ENCODE assay signal across 1 fruit fly cellular context in genomic region chr3R:9047561-9048465, dm6.
TF ChIP-seq lines count a peak whose summit lies in the region.

Gene Rel, minus strand, starts transcription at chr3R:9047977.

TF ChIP-seq in whole organism, embryonic, 481 proteins besides CTCF, POLR2A, EP300 and RAD21 (continued from another document and continues in another):
- TF ChIP-seq CG13296 (GFP tag; optimal IDR thresholded peaks at IDR 0.05; lab: Kevin White, UChicago) (peak; percentile 75), Fer3 (tag; optimal IDR thresholded peaks at IDR 0.05; lab: Kevin White, UChicago) (peak; percentile 52), CG12659 (GFP tag; optimal IDR thresholded peaks at IDR 0.05; lab: Kevin White, UChicago) (peak; percentile 81), CG13624 (GFP tag; optimal IDR thresholded peaks at IDR 0.05; lab: Kevin White, UChicago) (peak; percentile 81), CG15601 (tag; optimal IDR thresholded peaks at IDR 0.05; lab: Kevin White, UChicago) (peak; percentile 77), crp (GFP tag; optimal IDR thresholded peaks at IDR 0.05; lab: Kevin White, UChicago) (peak; percentile 32 to 89), Kr (GFP tag; optimal IDR thresholded peaks at IDR 0.05; lab: Kevin White, UChicago) (no peak), CG11695 (GFP tag; IDR thresholded peaks at IDR 0.05; lab: Robert Waterston, UW) (no peak), Deaf1 (tag; optimal IDR thresholded peaks at IDR 0.05; lab: Kevin White, UChicago) (peak; percentile 98), CG16813 (GFP tag; IDR thresholded peaks at IDR 0.05; lab: Robert Waterston, UW; ENCODE audit: partially characterized antibody) (no peak), CG17359 (tag; optimal IDR thresholded peaks at IDR 0.05; lab: Kevin White, UChicago) (peak; percentile 66), Nf-YB (GFP tag; optimal IDR thresholded peaks at IDR 0.05; lab: Kevin White, UChicago) (peak; percentile 59), kni (GFP tag; optimal IDR thresholded peaks at IDR 0.05; lab: Kevin White, UChicago) (peak; percentile 42), B-H2 (GFP tag; optimal IDR thresholded peaks at IDR 0.05; lab: Kevin White, UChicago) (peak; percentile 75), gsb (GFP tag; IDR thresholded peaks at IDR 0.05; lab: Robert Waterston, UW) (no peak), Atf6 (GFP tag; IDR thresholded peaks at IDR 0.05; lab: Robert Waterston, UW) (no peak), Dbx (GFP tag; IDR thresholded peaks at IDR 0.05; lab: Robert Waterston, UW) (no peak), CG8478 (optimal IDR thresholded peaks at IDR 0.05; lab: Kevin White, UChicago) (no peak), CG17385 (GFP tag; optimal IDR thresholded peaks at IDR 0.05; lab: Kevin White, UChicago) (peak; percentile 57), esg (GFP tag; conservative IDR thresholded peaks at IDR 0.05; lab: Robert Waterston, UW) (no peak), CG17912 (GFP tag; optimal IDR thresholded peaks at IDR 0.05; lab: Kevin White, UChicago) (no peak), tll (GFP tag; optimal IDR thresholded peaks at IDR 0.05; lab: Kevin White, UChicago) (no peak), Tbp (GFP tag; optimal IDR thresholded peaks at IDR 0.05; lab: Kevin White, UChicago) (no peak), onecut (GFP tag; IDR thresholded peaks at IDR 0.05; lab: Robert Waterston, UW) (no peak), dmrt11E (tag; optimal IDR thresholded peaks at IDR 0.05; lab: Kevin White, UChicago) (peak; percentile 82), wek (GFP tag; optimal IDR thresholded peaks at IDR 0.05; lab: Kevin White, UChicago) (no peak), CG4707 (GFP tag; optimal IDR thresholded peaks at IDR 0.05; lab: Kevin White, UChicago) (no peak), mam (GFP tag; optimal IDR thresholded peaks at IDR 0.05; lab: Kevin White, UChicago) (no peak), Med (GFP tag; lab: Kevin White, UChicago) (peak; percentile 88), CG11093 (GFP tag; IDR thresholded peaks at IDR 0.05; lab: Robert Waterston, UW) (no peak), CG32772 (GFP tag; IDR thresholded peaks at IDR 0.05; lab: Robert Waterston, UW) (no peak), CG1647 (GFP tag; optimal IDR thresholded peaks at IDR 0.05; lab: Kevin White, UChicago) (peak; percentile 15), sd (tag; optimal IDR thresholded peaks at IDR 0.05; lab: Kevin White, UChicago) (peak; percentile 96), Gug (GFP tag; IDR thresholded peaks at IDR 0.05; lab: Robert Waterston, UW) (no peak; the same call in 3 of the 4 replicates), CG14014 (GFP tag; IDR thresholded peaks at IDR 0.05; lab: Robert Waterston, UW) (no peak), pzg (GFP tag; optimal IDR thresholded peaks at IDR 0.05; lab: Kevin White, UChicago) (peak; percentile 67), gcm (GFP tag; optimal IDR thresholded peaks at IDR 0.05; lab: Kevin White, UChicago) (peak; percentile 64), CG9932 (GFP tag; IDR thresholded peaks at IDR 0.05; lab: Robert Waterston, UW) (no peak), pros (GFP tag; optimal IDR thresholded peaks at IDR 0.05; lab: Kevin White, UChicago) (no peak), CG1529 (GFP tag; optimal IDR thresholded peaks at IDR 0.05; lab: Kevin White, UChicago) (no peak), Dip2 (GFP tag; IDR thresholded peaks at IDR 0.05; lab: Robert Waterston, UW) (no peak), wor (GFP tag; IDR thresholded peaks at IDR 0.05; lab: Robert Waterston, UW) (no peak), CG9727 (GFP tag; optimal IDR thresholded peaks at IDR 0.05; lab: Kevin White, UChicago) (peak; percentile 81), CG2889 (GFP tag; IDR thresholded peaks at IDR 0.05; lab: Robert Waterston, UW) (no peak), CG17802 (tag; optimal IDR thresholded peaks at IDR 0.05; lab: Kevin White, UChicago) (no peak), Vsx1 (GFP tag; optimal IDR thresholded peaks at IDR 0.05; lab: Kevin White, UChicago) (peak; percentile 28), D19B (GFP tag; optimal IDR thresholded peaks at IDR 0.05; lab: Kevin White, UChicago) (peak; percentile 54), CG5245 (GFP tag; optimal IDR thresholded peaks at IDR 0.05; lab: Kevin White, UChicago) (peak; percentile 45), dpn (GFP tag; optimal IDR thresholded peaks at IDR 0.05; lab: Kevin White, UChicago) (peak in 1 of 2 experiments; percentile 62), CG5953 (GFP tag; IDR thresholded peaks at IDR 0.05; lab: Robert Waterston, UW) (no peak), CG3407 (GFP tag; optimal IDR thresholded peaks at IDR 0.05; lab: Kevin White, UChicago) (no peak), al (GFP tag; IDR thresholded peaks at IDR 0.05; lab: Robert Waterston, UW) (no peak), CG18262 (tag; optimal IDR thresholded peaks at IDR 0.05; lab: Kevin White, UChicago) (peak; percentile 88), Atf3 (GFP tag; optimal IDR thresholded peaks at IDR 0.05; lab: Kevin White, UChicago) (no peak), CG10274 (GFP tag; optimal IDR thresholded peaks at IDR 0.05; lab: Kevin White, UChicago) (no peak), CG32532 (GFP tag; IDR thresholded peaks at IDR 0.05; lab: Robert Waterston, UW) (no peak), otp (GFP tag; IDR thresholded peaks at IDR 0.05; lab: Robert Waterston, UW) (no peak), sens-2 (GFP tag; IDR thresholded peaks at IDR 0.05; lab: Robert Waterston, UW) (no peak), CG9876 (GFP tag; optimal IDR thresholded peaks at IDR 0.05; lab: Kevin White, UChicago) (no peak), Antp (GFP tag; optimal IDR thresholded peaks at IDR 0.05; lab: Kevin White, UChicago) (no peak), CG8765 (GFP tag; IDR thresholded peaks at IDR 0.05; lab: Robert Waterston, UW) (no peak), fru (optimal IDR thresholded peaks at IDR 0.05; lab: Kevin White, UChicago) (no peak), bbx (GFP tag; IDR thresholded peaks at IDR 0.05; lab: Robert Waterston, UW; ENCODE audit: partially characterized antibody) (no peak), E2f1 (GFP tag; IDR thresholded peaks at IDR 0.05; lab: Robert Waterston, UW) (no peak), grn (GFP tag; optimal IDR thresholded peaks at IDR 0.05; lab: Kevin White, UChicago) (no peak), CG2199 (GFP tag; IDR thresholded peaks at IDR 0.05; lab: Robert Waterston, UW) (no peak), CG6765 (GFP tag; optimal IDR thresholded peaks at IDR 0.05; lab: Kevin White, UChicago) (peak; percentile 26), Side (GFP tag; optimal IDR thresholded peaks at IDR 0.05; lab: Kevin White, UChicago) (peak; percentile 45), CG9437 (GFP tag; optimal IDR thresholded peaks at IDR 0.05; lab: Kevin White, UChicago) (peak; percentile 97), Rx (GFP tag; IDR thresholded peaks at IDR 0.05; lab: Robert Waterston, UW) (no peak), CG5180 (GFP tag; optimal IDR thresholded peaks at IDR 0.05; lab: Kevin White, UChicago) (no peak), shn (GFP tag; optimal IDR thresholded peaks at IDR 0.05; lab: Kevin White, UChicago) (peak; percentile 40), sisA (GFP tag; IDR thresholded peaks at IDR 0.05; lab: Robert Waterston, UW) (no peak), cwo (GFP tag; optimal IDR thresholded peaks at IDR 0.05; lab: Kevin White, UChicago) (peak; percentile 62), CG9215 (GFP tag; IDR thresholded peaks at IDR 0.05; lab: Robert Waterston, UW) (no peak), chn (GFP tag; optimal IDR thresholded peaks at IDR 0.05; lab: Kevin White, UChicago) (no peak), CG7357 (GFP tag; IDR thresholded peaks at IDR 0.05; lab: Robert Waterston, UW) (no peak), CG6175 (GFP tag; IDR thresholded peaks at IDR 0.05; lab: Robert Waterston, UW) (no peak), Trl (optimal IDR thresholded peaks at IDR 0.05; lab: Kevin White, UChicago) (peak in 1 of 2 experiments; percentile 4), Trl (GFP tag; optimal IDR thresholded peaks at IDR 0.05; lab: Kevin White, UChicago) (no peak), CG7271 (tag; optimal IDR thresholded peaks at IDR 0.05; lab: Kevin White, UChicago) (peak; percentile 64), CG2116 (GFP tag; optimal IDR thresholded peaks at IDR 0.05; lab: Kevin White, UChicago) (peak; percentile 33), Six4 (GFP tag; optimal IDR thresholded peaks at IDR 0.05; lab: Kevin White, UChicago) (peak; percentile 56), MESR4 (GFP tag; optimal IDR thresholded peaks at IDR 0.05; lab: Kevin White, UChicago) (peak; percentile 27), Ptx1 (GFP tag; IDR thresholded peaks at IDR 0.05; lab: Robert Waterston, UW) (no peak), CG18764 (GFP tag; optimal IDR thresholded peaks at IDR 0.05; lab: Kevin White, UChicago) (peak; percentile 25), Aef1 (GFP tag; IDR thresholded peaks at IDR 0.05; lab: Robert Waterston, UW) (no peak), mirr (GFP tag; optimal IDR thresholded peaks at IDR 0.05; lab: Kevin White, UChicago) (peak; percentile 94), Ets97D (GFP tag; optimal IDR thresholded peaks at IDR 0.05; lab: Kevin White, UChicago) (peak; percentile 14), Elba2 (GFP tag; optimal IDR thresholded peaks at IDR 0.05; lab: Kevin White, UChicago) (no peak), dm (GFP tag; optimal IDR thresholded peaks at IDR 0.05; lab: Kevin White, UChicago) (peak; percentile 8), trh (GFP tag; optimal IDR thresholded peaks at IDR 0.05; lab: Kevin White, UChicago) (no peak), stc (GFP tag; IDR thresholded peaks at IDR 0.05; lab: Robert Waterston, UW) (no peak), caup (GFP tag; optimal IDR thresholded peaks at IDR 0.05; lab: Kevin White, UChicago; ENCODE audit: severe bottlenecking) (peak; percentile 52), CG43689 (GFP tag; IDR thresholded peaks at IDR 0.05; lab: Robert Waterston, UW) (no peak), corto (GFP tag; optimal IDR thresholded peaks at IDR 0.05; lab: Kevin White, UChicago) (peak; percentile 39), C15 (GFP tag; IDR thresholded peaks at IDR 0.05; lab: Robert Waterston, UW) (no peak), disco-r (GFP tag; optimal IDR thresholded peaks at IDR 0.05; lab: Kevin White, UChicago) (no peak), CG30403 (GFP tag; optimal IDR thresholded peaks at IDR 0.05; lab: Kevin White, UChicago) (peak; percentile 62), zen (tag; optimal IDR thresholded peaks at IDR 0.05; lab: Kevin White, UChicago) (peak; percentile 59), Scr (GFP tag; IDR thresholded peaks at IDR 0.05; lab: Robert Waterston, UW; ENCODE audit: partially characterized antibody) (no peak), grau (tag; optimal IDR thresholded peaks at IDR 0.05; lab: Kevin White, UChicago) (peak; percentile 85), CG4820 (GFP tag; optimal IDR thresholded peaks at IDR 0.05; lab: Kevin White, UChicago) (peak; percentile 42), D19A (tag; optimal IDR thresholded peaks at IDR 0.05; lab: Kevin White, UChicago) (peak; percentile 73), en (GFP tag; optimal IDR thresholded peaks at IDR 0.05; lab: Kevin White, UChicago) (no peak), Lpt (GFP tag; optimal IDR thresholded peaks at IDR 0.05; lab: Kevin White, UChicago) (no peak), bab2 (GFP tag; optimal IDR thresholded peaks at IDR 0.05; lab: Kevin White, UChicago) (no peak), Adf1 (GFP tag; IDR thresholded peaks at IDR 0.05; lab: Robert Waterston, UW) (no peak), ci (GFP tag; IDR thresholded peaks at IDR 0.05; lab: Robert Waterston, UW) (no peak), CG4360 (GFP tag; IDR thresholded peaks at IDR 0.05; lab: Robert Waterston, UW) (no peak), aop (GFP tag; IDR thresholded peaks at IDR 0.05; lab: Robert Waterston, UW) (no peak), CG17186 (GFP tag; optimal IDR thresholded peaks at IDR 0.05; lab: Kevin White, UChicago) (no peak), Hey (tag; optimal IDR thresholded peaks at IDR 0.05; lab: Kevin White, UChicago) (no peak), sima (GFP tag; optimal IDR thresholded peaks at IDR 0.05; lab: Kevin White, UChicago) (no peak), CG3838 (GFP tag; optimal IDR thresholded peaks at IDR 0.05; lab: Kevin White, UChicago) (no peak), ro (GFP tag; IDR thresholded peaks at IDR 0.05; lab: Robert Waterston, UW) (no peak), gce (GFP tag; IDR thresholded peaks at IDR 0.05; lab: Robert Waterston, UW) (no peak), vvl (GFP tag; IDR thresholded peaks at IDR 0.05; lab: Robert Waterston, UW) (no peak), CG31365 (tag; optimal IDR thresholded peaks at IDR 0.05; lab: Kevin White, UChicago) (peak; percentile 11), CG1024 (GFP tag; IDR thresholded peaks at IDR 0.05; lab: Robert Waterston, UW) (no peak), CG2129 (GFP tag; IDR thresholded peaks at IDR 0.05; lab: Robert Waterston, UW; ENCODE audit: partially characterized antibody) (no peak), kah (GFP tag; optimal IDR thresholded peaks at IDR 0.05; lab: Kevin White, UChicago) (no peak), sob (GFP tag; IDR thresholded peaks at IDR 0.05; lab: Robert Waterston, UW) (no peak), ttk (GFP tag; IDR thresholded peaks at IDR 0.05; lab: Robert Waterston, UW) (no peak), CG6254 (GFP tag; optimal IDR thresholded peaks at IDR 0.05; lab: Kevin White, UChicago) (peak; percentile 47), Bdp1 (GFP tag; optimal IDR thresholded peaks at IDR 0.05; lab: Kevin White, UChicago) (no peak), CG9609 (GFP tag; optimal IDR thresholded peaks at IDR 0.05; lab: Kevin White, UChicago) (no peak), ab (GFP tag; optimal IDR thresholded peaks at IDR 0.05; lab: Kevin White, UChicago) (no peak), kay (GFP tag; optimal IDR thresholded peaks at IDR 0.05; lab: Kevin White, UChicago) (peak; percentile 82), NfI (GFP tag; optimal IDR thresholded peaks at IDR 0.05; lab: Kevin White, UChicago) (peak; percentile 46), MBD-R2 (GFP tag; IDR thresholded peaks at IDR 0.05; lab: Robert Waterston, UW) (no peak), sim (GFP tag; IDR thresholded peaks at IDR 0.05; lab: Robert Waterston, UW) (no peak), tup (GFP tag; optimal IDR thresholded peaks at IDR 0.05; lab: Kevin White, UChicago) (no peak), CG4617 (GFP tag; optimal IDR thresholded peaks at IDR 0.05; lab: Kevin White, UChicago; ENCODE audit: borderline replicate concordance) (peak; percentile 29), lmd (GFP tag; IDR thresholded peaks at IDR 0.05; lab: Robert Waterston, UW) (no peak), slbo (GFP tag; IDR thresholded peaks at IDR 0.05; lab: Robert Waterston, UW) (no peak), PHDP (tag; optimal IDR thresholded peaks at IDR 0.05; lab: Kevin White, UChicago) (peak; percentile 69), so (GFP tag; IDR thresholded peaks at IDR 0.05; lab: Robert Waterston, UW) (no peak), CG10366 (GFP tag; IDR thresholded peaks at IDR 0.05; lab: Robert Waterston, UW) (no peak), CG16815 (GFP tag; optimal IDR thresholded peaks at IDR 0.05; lab: Kevin White, UChicago) (peak; percentile 32)
